Fruit fly (Drosophila melanogaster) whole organism, adult: ENCODE results near the gene app.

Experiments
- CG11617 ChIP-seq: fragments of 200-800 bp; sonication (Bioruptor generic); optimal IDR thresholded peaks from 2 replicates; lab custom pipeline; 2017; ENCODE audit warnings: mild to moderate bottlenecking, missing biosample characterization, missing genetic modification reagents, missing genetic modification characterization
- CG1620 ChIP-seq: fragments of 200-800 bp; sonication (Bioruptor generic); optimal IDR thresholded peaks from 2 replicates; lab custom pipeline; 2016; ENCODE audit warnings: missing biosample characterization, missing genetic modification characterization
- CG33017 ChIP-seq: fragments of 200-800 bp; sonication (Bioruptor generic); optimal IDR thresholded peaks from 2 replicates; lab custom pipeline; 2018; ENCODE audit warnings: missing biosample characterization, mild to moderate bottlenecking, missing genetic modification characterization, moderate library complexity
- CG5204 ChIP-seq: fragments of 200-800 bp; sonication (Bioruptor generic); optimal IDR thresholded peaks from 2 replicates; lab custom pipeline; 2016; ENCODE audit warnings: missing biosample characterization, missing genetic modification characterization
- CG7101 ChIP-seq: fragments of 200-800 bp; sonication (Bioruptor generic); optimal IDR thresholded peaks from 2 replicates; lab custom pipeline; 2018; ENCODE audit warnings: missing biosample characterization, mild to moderate bottlenecking, missing genetic modification characterization, moderate library complexity
- Mnt ChIP-seq: fragments of 200-800 bp; sonication (Bioruptor generic); optimal IDR thresholded peaks from 2 replicates; lab custom pipeline; 2016; ENCODE audit warnings: missing biosample characterization, mild to moderate bottlenecking, missing genetic modification characterization
- cic ChIP-seq: fragments of 200-800 bp; sonication (Bioruptor generic); optimal IDR thresholded peaks from 2 replicates; lab custom pipeline; 2017; ENCODE audit warnings: missing biosample characterization, mild to moderate bottlenecking, missing genetic modification characterization, moderate library complexity
- ovo ChIP-seq: fragments of 200-800 bp; sonication (Bioruptor generic); optimal IDR thresholded peaks from 2 replicates; lab custom pipeline; 2016; ENCODE audit warnings: missing biosample characterization, missing genetic modification characterization

- TF ChIP-seq cic (GFP tag; lab: Kevin White, UChicago), result no peak
- TF ChIP-seq Mnt (GFP tag; lab: Kevin White, UChicago), result no peak
- no peak for TF ChIP-seq CG7101 (tag; lab: Kevin White, UChicago)
- no peak for TF ChIP-seq CG33017
- no peak for TF ChIP-seq CG11617 (GFP tag; lab: Kevin White, UChicago)
- no peak for TF ChIP-seq ovo (GFP tag; lab: Kevin White, UChicago)
- TF ChIP-seq CG1620 (GFP tag; lab: Kevin White, UChicago), result no peak
- TF ChIP-seq CG5204 (GFP tag; lab: Kevin White, UChicago), result no peak
Measured at dm6 chr3L:12193485-12193884, 73.2 kb downstream of the app start, which contains the start of gene thoc6.
